Fruit fly (Drosophila melanogaster) whole organism, embryonic: ENCODE data around the gene CG4009.
A peak's percentile ranks its signal among the peaks of the same experiment; 100 is the strongest.

Experiments used
- Bteb2 ChIP-seq: fragments of 200-800 bp; sonication (Bioruptor generic); optimal IDR thresholded peaks from 2 replicates; lab custom pipeline; 2016; ENCODE audit warnings: missing biosample characterization, missing genetic modification characterization
- CG10209 ChIP-seq: fragments of 200-800 bp; sonication (Bioruptor generic); optimal IDR thresholded peaks from 3 replicates; lab custom pipeline; 2017; ENCODE audit warnings: missing biosample characterization, mild to moderate bottlenecking, missing genetic modification characterization, missing genetic modification reagents
- CG10366 ChIP-seq: fragments of 200-800 bp; sonication (Bioruptor generic); IDR thresholded peaks from 2 replicates; pipeline ENCODE4 v1.3.6; 2022; ENCODE audit warnings: missing biosample characterization, missing genetic modification characterization
- CG10979 ChIP-seq: fragments of 200-800 bp; sonication (Bioruptor generic); optimal IDR thresholded peaks from 2 replicates; lab custom pipeline; 2018; ENCODE audit warnings: missing biosample characterization, mild to moderate bottlenecking, missing genetic modification characterization, moderate library complexity
- CG11093 ChIP-seq: fragments of 200-800 bp; sonication (Bioruptor generic); IDR thresholded peaks from 3 replicates; pipeline ENCODE4 v1.3.6; 2022; ENCODE audit warnings: missing biosample characterization, missing genetic modification characterization
- CG17568 ChIP-seq: fragments of 200-800 bp; sonication (Bioruptor generic); optimal IDR thresholded peaks from 2 replicates; lab custom pipeline; 2018; ENCODE audit warnings: missing biosample characterization, mild to moderate bottlenecking, missing genetic modification characterization, moderate library complexity
- CG1792 ChIP-seq: fragments of 200-800 bp; sonication (Bioruptor generic); optimal IDR thresholded peaks from 2 replicates; lab custom pipeline; 2016; ENCODE audit warnings: missing biosample characterization, missing genetic modification characterization
- CG18262 ChIP-seq: fragments of 200-800 bp; optimal IDR thresholded peaks from 3 replicates; lab custom pipeline; 2019; ENCODE audit warnings: missing biosample characterization, mild to moderate bottlenecking, missing genetic modification characterization, moderate library complexity
- CG2129 ChIP-seq: fragments of 200-800 bp; sonication (Bioruptor generic); IDR thresholded peaks from 2 replicates; pipeline ENCODE4 v1.3.6; 2022; ENCODE audit warnings: missing biosample characterization, missing genetic modification characterization; ENCODE audit not compliant: partially characterized antibody
- CG2199 ChIP-seq: fragments of 200-800 bp; sonication (Bioruptor generic); IDR thresholded peaks from 3 replicates; pipeline ENCODE4 v1.3.6; 2022; ENCODE audit warnings: missing biosample characterization, missing genetic modification characterization
- CG34224 ChIP-seq: fragments of 200-800 bp; sonication (Bioruptor generic); IDR thresholded peaks from 3 replicates; pipeline ENCODE4 v1.3.6; 2022; ENCODE audit warnings: missing biosample characterization, missing genetic modification characterization; ENCODE audit not compliant: partially characterized antibody
- CG4404 ChIP-seq: fragments of 200-800 bp; sonication (Bioruptor generic); IDR thresholded peaks from 2 replicates; pipeline ENCODE4 v1.3.6; 2022; ENCODE audit warnings: missing biosample characterization, missing genetic modification characterization
- CG4854 ChIP-seq: fragments of 200-800 bp; sonication (Bioruptor generic); optimal IDR thresholded peaks from 2 replicates; lab custom pipeline; 2016; ENCODE audit warnings: missing biosample characterization, missing genetic modification characterization, inconsistent platforms
- CG6813 ChIP-seq: fragments of 200-800 bp; sonication (Bioruptor generic); optimal IDR thresholded peaks from 2 replicates; lab custom pipeline; 2017; ENCODE audit warnings: missing biosample characterization, missing genetic modification characterization, mild to moderate bottlenecking, moderate library complexity, missing genetic modification reagents
- CG7963 ChIP-seq: fragments of 200-800 bp; sonication (Bioruptor generic); IDR thresholded peaks from 3 replicates; pipeline ENCODE4 v1.3.6; 2022; ENCODE audit warnings: missing biosample characterization, missing genetic modification characterization; ENCODE audit not compliant: partially characterized antibody
- CG9817 ChIP-seq: fragments of 200-800 bp; sonication (Bioruptor generic); optimal IDR thresholded peaks from 2 replicates; lab custom pipeline; 2018; ENCODE audit warnings: missing biosample characterization, mild to moderate bottlenecking, missing genetic modification characterization, moderate library complexity
- CG9932 ChIP-seq: fragments of 200-800 bp; sonication (Bioruptor generic); IDR thresholded peaks from 2 replicates; pipeline ENCODE4 v1.3.6; 2022; ENCODE audit warnings: missing biosample characterization, missing genetic modification characterization
- CkIIα-i1 ChIP-seq: fragments of 200-800 bp; sonication (Bioruptor generic); IDR thresholded peaks from 2 replicates; pipeline ENCODE4 v1.3.6; 2022; ENCODE audit warnings: missing biosample characterization, missing genetic modification characterization
- Drgx ChIP-seq: fragments of 200-800 bp; sonication (Bioruptor generic); IDR thresholded peaks from 2 replicates; pipeline ENCODE4 v1.3.6; 2022; ENCODE audit warnings: missing biosample characterization, missing genetic modification characterization
- Elba2 ChIP-seq: fragments of 200-800 bp; sonication (Bioruptor generic); optimal IDR thresholded peaks from 3 replicates; lab custom pipeline; 2016; ENCODE audit warnings: missing biosample characterization, missing genetic modification characterization
- Ets65A ChIP-seq: fragments of 200-800 bp; sonication (Bioruptor generic); peaks from one replicate; lab custom pipeline; 2016; ENCODE audit warnings: missing biosample characterization, missing genetic modification characterization
- Fer1 ChIP-seq: fragments of 200-800 bp; sonication (Bioruptor generic); optimal IDR thresholded peaks from 2 replicates; lab custom pipeline; 2017; ENCODE audit warnings: missing biosample characterization, mild to moderate bottlenecking, missing genetic modification characterization
- Fer2 ChIP-seq: fragments of 200-800 bp; sonication (Bioruptor generic); optimal IDR thresholded peaks from 2 replicates; lab custom pipeline; 2018; ENCODE audit warnings: missing biosample characterization, mild to moderate bottlenecking, missing genetic modification characterization, moderate library complexity
- Opbp ChIP-seq: fragments of 200-800 bp; sonication (Bioruptor generic); IDR thresholded peaks from 3 replicates; pipeline ENCODE4 v1.3.6; 2022; ENCODE audit warnings: missing biosample characterization, missing genetic modification characterization; ENCODE audit not compliant: partially characterized antibody
- Ravus ChIP-seq: fragments of 200-800 bp; sonication (Bioruptor generic); IDR thresholded peaks from 2 replicates; pipeline ENCODE4 v1.3.6; 2022; ENCODE audit warnings: missing biosample characterization, missing genetic modification characterization
- Spps ChIP-seq: fragments of 200-800 bp; sonication (Bioruptor generic); optimal IDR thresholded peaks from 2 replicates; lab custom pipeline; 2018; ENCODE audit warnings: missing biosample characterization, mild to moderate bottlenecking, missing genetic modification characterization
- ap ChIP-seq: fragments of 200-800 bp; sonication (Bioruptor generic); IDR thresholded peaks from 2 replicates; pipeline ENCODE4 v1.3.6; 2022; ENCODE audit warnings: missing biosample characterization, missing genetic modification characterization
- crc ChIP-seq: fragments of 200-800 bp; sonication (Bioruptor generic); optimal IDR thresholded peaks from 2 replicates; lab custom pipeline; 2016; ENCODE audit warnings: missing biosample characterization, missing genetic modification characterization
- dan ChIP-seq: fragments of 200-800 bp; sonication (Bioruptor generic); IDR thresholded peaks from 2 replicates; pipeline ENCODE4 v1.3.6; 2022; ENCODE audit warnings: missing biosample characterization, missing genetic modification characterization
- dpn ChIP-seq, 2 experiments: fragments of 200-800 bp; sonication (Bioruptor generic); optimal IDR thresholded peaks; 3 replicates each; lab custom pipeline; 2016; ENCODE audit warnings: missing biosample characterization in 2 of 2, missing genetic modification characterization in 2 of 2
- ems ChIP-seq: fragments of 200-800 bp; sonication (Bioruptor generic); optimal IDR thresholded peaks from 3 replicates; lab custom pipeline; 2016; ENCODE audit warnings: missing biosample characterization, missing genetic modification characterization
- gfzf ChIP-seq: fragments of 200-800 bp; sonication (Bioruptor generic); optimal IDR thresholded peaks from 2 replicates; lab custom pipeline; 2016; ENCODE audit warnings: missing biosample characterization, mild to moderate bottlenecking, missing genetic modification characterization, moderate library complexity
- hb ChIP-seq: fragments of 200-800 bp; sonication (Bioruptor generic); IDR thresholded peaks from 3 replicates; pipeline ENCODE4 v1.3.6; 2022; ENCODE audit warnings: missing biosample characterization, missing genetic modification characterization; ENCODE audit not compliant: partially characterized antibody
- ind ChIP-seq: fragments of 200-800 bp; sonication (Bioruptor generic); optimal IDR thresholded peaks from 3 replicates; lab custom pipeline; 2016; ENCODE audit warnings: missing biosample characterization, missing genetic modification characterization
- klu ChIP-seq: fragments of 200-800 bp; sonication (Bioruptor generic); IDR thresholded peaks from 2 replicates; pipeline ENCODE4 v1.3.6; 2022; ENCODE audit warnings: missing biosample characterization, missing genetic modification characterization
- lola ChIP-seq, 3 experiments: fragments of >200 bp in 2 of 3; fragments of 200-800 bp in 1 of 3; sonication (Bioruptor generic) in 1 of 3; optimal IDR thresholded peaks; 2 replicates each; lab custom pipeline; 2017 to 2019; ENCODE audit warnings: missing biosample characterization in 3 of 3, missing genetic modification characterization in 3 of 3, mild to moderate bottlenecking in 1 of 3, moderate library complexity in 1 of 3
- nerfin-2 ChIP-seq: fragments of 200-800 bp; sonication (Bioruptor generic); IDR thresholded peaks from 2 replicates; pipeline ENCODE4 v1.3.6; 2022; ENCODE audit warnings: missing biosample characterization, missing genetic modification characterization; ENCODE audit not compliant: partially characterized antibody
- odd ChIP-seq: fragments of 200-800 bp; sonication (Bioruptor generic); optimal IDR thresholded peaks from 2 replicates; lab custom pipeline; 2017; ENCODE audit warnings: missing biosample characterization, mild to moderate bottlenecking, missing genetic modification characterization
- onecut ChIP-seq: fragments of 200-800 bp; sonication (Bioruptor generic); IDR thresholded peaks from 2 replicates; pipeline ENCODE4 v1.3.6; 2022; ENCODE audit warnings: missing biosample characterization, missing genetic modification characterization
- p53 ChIP-seq: fragments of 200-800 bp; sonication (Bioruptor generic); optimal IDR thresholded peaks from 2 replicates; lab custom pipeline; 2016; ENCODE audit warnings: missing biosample characterization, missing genetic modification characterization
- pho ChIP-seq: fragments of 200-800 bp; sonication (Bioruptor generic); optimal IDR thresholded peaks from 2 replicates; lab custom pipeline; 2016; ENCODE audit warnings: missing biosample characterization, missing genetic modification characterization
- pzg ChIP-seq: fragments of 200-800 bp; sonication (Bioruptor generic); optimal IDR thresholded peaks from 3 replicates; lab custom pipeline; 2018; ENCODE audit warnings: missing biosample characterization, mild to moderate bottlenecking, missing genetic modification characterization, moderate library complexity
- repo ChIP-seq: fragments of 200-800 bp; sonication (Bioruptor generic); optimal IDR thresholded peaks from 2 replicates; lab custom pipeline; 2016; ENCODE audit warnings: missing biosample characterization, missing genetic modification characterization
- ro ChIP-seq: fragments of 200-800 bp; sonication (Bioruptor generic); IDR thresholded peaks from 2 replicates; pipeline ENCODE4 v1.3.6; 2022; ENCODE audit warnings: missing biosample characterization, missing genetic modification characterization
- salm ChIP-seq: fragments of 200-800 bp; sonication (Bioruptor generic); optimal IDR thresholded peaks from 2 replicates; lab custom pipeline; 2018; ENCODE audit warnings: missing biosample characterization, mild to moderate bottlenecking, missing genetic modification characterization
- tgo ChIP-seq: fragments of 200-800 bp; sonication (Bioruptor generic); IDR thresholded peaks from 3 replicates; pipeline ENCODE4 v1.3.6; 2022; ENCODE audit warnings: missing biosample characterization, missing genetic modification characterization
- tx ChIP-seq: fragments of 200-800 bp; sonication (Bioruptor generic); optimal IDR thresholded peaks from 2 replicates; lab custom pipeline; 2016; ENCODE audit warnings: missing biosample characterization, missing genetic modification characterization
- unc-4 ChIP-seq: fragments of 200-800 bp; sonication (Bioruptor generic); IDR thresholded peaks from 2 replicates; pipeline ENCODE4 v1.3.6; 2022; ENCODE audit warnings: missing biosample characterization, missing genetic modification characterization; ENCODE audit not compliant: partially characterized antibody
- usp ChIP-seq: fragments of >200 bp; optimal IDR thresholded peaks from 2 replicates; lab custom pipeline; 2017; ENCODE audit warnings: missing biosample characterization, missing genetic modification characterization

The CG4009 gene

DNA sequence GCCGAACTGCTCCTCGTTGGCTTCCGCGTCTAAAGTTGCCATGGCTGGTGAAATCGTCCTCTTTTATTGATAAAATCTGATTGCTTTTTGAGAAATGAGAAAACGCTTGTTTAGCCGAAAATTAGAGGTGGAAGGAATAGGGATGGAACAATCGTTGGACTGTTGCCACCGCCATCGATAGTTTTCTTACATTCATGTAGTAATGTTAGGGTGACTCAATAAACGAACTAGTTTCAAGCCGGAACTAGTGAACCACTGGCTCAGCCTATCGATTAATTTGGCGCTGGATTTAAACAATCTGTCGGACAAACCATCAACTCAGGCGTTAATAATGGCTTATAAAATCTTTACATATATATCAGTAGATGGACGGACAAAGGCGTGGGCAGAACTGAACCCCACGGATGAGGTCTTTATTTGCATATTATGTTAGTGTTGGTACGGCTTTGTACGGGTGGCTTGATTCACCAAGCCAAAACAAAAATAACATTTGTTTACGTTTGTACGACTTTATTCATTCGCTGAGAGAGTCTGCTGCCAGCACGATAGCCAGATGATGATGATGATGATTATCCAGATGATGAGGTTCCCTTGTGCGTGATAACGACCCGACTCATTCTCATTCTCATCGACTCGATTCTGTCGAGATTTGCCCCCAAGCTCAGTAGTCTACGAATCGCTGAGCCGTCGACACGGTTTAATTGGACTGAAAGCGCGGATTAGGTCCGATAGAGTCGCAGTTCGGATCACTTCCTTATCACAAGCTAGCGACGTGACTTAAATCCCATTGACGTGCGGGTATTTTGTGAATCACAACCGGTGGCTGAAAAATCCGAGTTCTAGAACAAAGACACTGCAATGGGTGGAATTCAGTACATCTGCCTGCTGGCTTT lies 33.4 kb downstream of the CG4009 start, which contains the start of the genes Sf3a1 and Irc (continued):
- TF ChIP-seq CG9817 (tag; lab: Kevin White, UChicago) (peak; percentile 8), klu (GFP tag; lab: Robert Waterston, UW) (no peak), Bteb2 (GFP tag; lab: Kevin White, UChicago) (no peak), nerfin-2 (GFP tag; lab: Robert Waterston, UW) (peak; percentile 91), lola (GFP tag; optimal IDR thresholded peaks at IDR 0.05; lab: Kevin White, UChicago) (no peak), ind (no peak), CG2199 (GFP tag; lab: Robert Waterston, UW) (peak; percentile 71; the same call in 1 of the 3 replicates), pho (peak; percentile 26), Spps (no peak), CG10979 (no peak), tgo (GFP tag; lab: Robert Waterston, UW) (no peak), CkIIα-i1 (no peak), salm (tag; lab: Kevin White, UChicago) (no peak), CG18262 (tag; lab: Kevin White, UChicago) (peak; percentile 3), Drgx (GFP tag; lab: Robert Waterston, UW) (peak; percentile 20; the same call in 1 of the 2 replicates), Ets65A (GFP tag; lab: Kevin White, UChicago) (peak; percentile 90), repo (GFP tag; lab: Kevin White, UChicago) (peak; percentile 20), ems (GFP tag; lab: Kevin White, UChicago) (peak; percentile 49), CG7963 (peak; percentile 90), crc (GFP tag; lab: Kevin White, UChicago) (no peak), CG1792 (GFP tag; lab: Kevin White, UChicago) (no peak), CG9932 (GFP tag; lab: Robert Waterston, UW) (peak; percentile 75), gfzf (GFP tag; lab: Kevin White, UChicago) (peak; percentile 52), usp (GFP tag; lab: Kevin White, UChicago) (no peak), onecut (no peak), dpn (GFP tag; optimal IDR thresholded peaks at IDR 0.05; lab: Kevin White, UChicago) (peak; percentile 24 to 52), p53 (GFP tag; lab: Kevin White, UChicago) (peak; percentile 53), Elba2 (GFP tag; lab: Kevin White, UChicago) (no peak), CG17568 (GFP tag; lab: Kevin White, UChicago) (peak; percentile 100), unc-4 (GFP tag; lab: Robert Waterston, UW) (peak; percentile 96), CG6813 (GFP tag; lab: Kevin White, UChicago) (no peak), Ravus (GFP tag; lab: Robert Waterston, UW) (no peak), Fer1 (peak; percentile 9), CG10366 (GFP tag; lab: Robert Waterston, UW) (no peak), dan (GFP tag; lab: Robert Waterston, UW) (no peak), tx (peak; percentile 18), odd (GFP tag; lab: Kevin White, UChicago) (no peak), ap (GFP tag; lab: Robert Waterston, UW) (no peak), Opbp (GFP tag; lab: Robert Waterston, UW) (peak; percentile 97), pzg (peak; percentile 95), ro (GFP tag; lab: Robert Waterston, UW) (no peak), hb (GFP tag; lab: Robert Waterston, UW) (peak; percentile 93), CG4404 (GFP tag; lab: Robert Waterston, UW) (no peak), CG11093 (GFP tag; lab: Robert Waterston, UW) (no peak), CG2129 (GFP tag; lab: Robert Waterston, UW) (peak; percentile 86), CG4854 (GFP tag; lab: Kevin White, UChicago) (no peak), CG10209 (GFP tag; lab: Kevin White, UChicago) (no peak), CG34224 (GFP tag; lab: Robert Waterston, UW) (peak; percentile 95), Fer2 (tag; lab: Kevin White, UChicago) (no peak)
